Worm (Caenorhabditis elegans): ENCODE data around the gene K07E3.9.

DNA sequence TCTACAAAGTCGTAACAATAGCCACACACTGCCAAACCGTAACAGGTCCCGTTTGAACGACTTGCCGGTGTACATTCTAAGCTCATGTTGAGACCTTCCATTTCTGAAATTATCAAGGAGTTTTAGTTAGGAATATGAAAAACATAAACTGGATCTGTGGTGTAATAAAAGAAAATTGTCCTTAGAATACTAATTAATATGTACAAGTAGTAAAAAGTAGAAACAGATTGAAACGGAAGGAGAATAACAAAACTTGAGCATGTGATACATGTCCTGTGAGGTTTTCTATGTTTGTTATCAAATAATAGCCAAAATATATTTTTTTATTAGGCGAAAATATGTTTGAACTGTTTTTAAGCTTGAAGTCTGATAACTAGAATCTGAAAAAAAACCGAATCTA lies 21.5 kb downstream of the K07E3.9 start, which contains the start of gene frpr-1:
- no peak for TF ChIP-seq nhr-11 (tag; optimal IDR thresholded peaks at IDR 0.05)
- no peak for TF ChIP-seq F10B5.3 (tag; optimal IDR thresholded peaks at IDR 0.05)
